Worm (Caenorhabditis elegans): ENCODE results near the gene C05C8.8.

DNA sequence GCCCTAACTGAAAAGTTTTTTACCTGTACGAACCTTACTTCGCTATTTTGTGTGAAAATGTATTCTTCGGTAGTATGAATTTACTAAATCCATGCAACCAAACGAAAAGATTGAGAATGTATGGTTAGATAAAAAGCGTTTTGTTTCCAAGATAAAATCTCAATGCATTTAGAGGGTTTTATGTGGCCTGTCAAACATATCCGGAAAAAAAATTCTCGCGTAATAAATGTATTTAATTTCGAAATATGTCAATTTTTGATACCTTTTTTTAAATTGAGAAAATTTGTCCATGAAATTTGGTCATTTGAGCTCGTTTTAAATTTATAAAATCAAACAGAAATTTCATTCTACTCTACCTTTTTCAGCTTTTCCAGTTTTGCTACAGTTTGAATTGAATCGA, 40.3 kb upstream of the C05C8.8 start, which contains the start of gene F07G11.4:
- no peak for TF ChIP-seq him-1 (tag; optimal IDR thresholded peaks at IDR 0.05)
- no peak for TF ChIP-seq W03F9.2 (tag; optimal IDR thresholded peaks at IDR 0.05)
